Worm (Caenorhabditis elegans): ENCODE results near the gene cfp-1.

ce11 chrIV:14043680-14044079, 33.6 kb upstream of the cfp-1 start, which contains the start of gene Y37A1B.7:
- TF ChIP-seq ceh-16 (tag; optimal IDR thresholded peaks at IDR 0.05) (no peak), ceh-82 (tag; optimal IDR thresholded peaks at IDR 0.05) (no peak), jun-1 (tag; optimal IDR thresholded peaks at IDR 0.05) (no peak), daf-12 (tag; optimal IDR thresholded peaks at IDR 0.05) (no peak), nhr-43 (tag; optimal IDR thresholded peaks at IDR 0.05; ENCODE audit: poor library complexity, severe bottlenecking) (no peak)
